Fruit fly (Drosophila melanogaster) whole organism, wandering third instar larva: ENCODE data around the gene sunn.

Source experiments
- Abd-B ChIP-seq: fragments of >200 bp; optimal IDR thresholded peaks from 2 replicates; lab custom pipeline; 2017; ENCODE audit warnings: missing biosample characterization, missing genetic modification characterization
- CG32264 ChIP-seq: fragments of 200-800 bp; sonication (Bioruptor generic); optimal IDR thresholded peaks from 2 replicates; lab custom pipeline; 2016; ENCODE audit warnings: missing biosample characterization, missing genetic modification characterization
- CG9705 ChIP-seq: fragments of 200-800 bp; sonication (Bioruptor generic); optimal IDR thresholded peaks from 2 replicates; lab custom pipeline; 2018; ENCODE audit warnings: missing biosample characterization, mild to moderate bottlenecking, missing genetic modification characterization
- CrebA ChIP-seq: fragments of 200-800 bp; sonication (Bioruptor generic); optimal IDR thresholded peaks from 2 replicates; lab custom pipeline; 2016; ENCODE audit warnings: missing biosample characterization, mild to moderate bottlenecking, missing genetic modification characterization, borderline replicate concordance
- Dfd ChIP-seq: fragments of >200 bp; optimal IDR thresholded peaks from 2 replicates; lab custom pipeline; 2017; ENCODE audit warnings: missing biosample characterization, missing genetic modification characterization
- Dif ChIP-seq: fragments of 200-275, 200-300 bp; sonication (Bioruptor generic); optimal IDR thresholded peaks from 2 replicates; lab custom pipeline; 2018; ENCODE audit warnings: missing biosample characterization, missing genetic modification characterization; ENCODE audit not compliant: partially characterized antibody
- GATAd ChIP-seq: sonication (Bioruptor generic); optimal IDR thresholded peaks from 2 replicates; lab custom pipeline; 2016; ENCODE audit warnings: missing biosample characterization, missing genetic modification characterization
- HLH106 ChIP-seq: fragments of 200-800 bp; optimal IDR thresholded peaks from 3 replicates; lab custom pipeline; 2019; ENCODE audit warnings: missing biosample characterization, mild to moderate bottlenecking, missing genetic modification characterization, moderate library complexity
- Hnf4 ChIP-seq: fragments of 200-800 bp; sonication (Bioruptor generic); optimal IDR thresholded peaks from 2 replicates; lab custom pipeline; 2016; ENCODE audit warnings: missing biosample characterization, mild to moderate bottlenecking, missing genetic modification characterization
- Hr78 ChIP-seq: fragments of >200 bp; optimal IDR thresholded peaks from 2 replicates; lab custom pipeline; 2017; ENCODE audit warnings: missing biosample characterization, missing genetic modification characterization
- Hr83 ChIP-seq: fragments of 200-300 bp; sonication (Bioruptor generic); optimal IDR thresholded peaks from 2 replicates; lab custom pipeline; 2016; ENCODE audit warnings: missing biosample characterization, mild to moderate bottlenecking, missing genetic modification characterization, moderate library complexity; ENCODE audit not compliant: poor library complexity, severe bottlenecking
- Jra ChIP-seq: sonication (Bioruptor generic); optimal IDR thresholded peaks from 2 replicates; lab custom pipeline; 2016; ENCODE audit warnings: missing biosample characterization, missing genetic modification characterization
- Mio ChIP-seq: sonication (Bioruptor generic); optimal IDR thresholded peaks from 2 replicates; lab custom pipeline; 2016; ENCODE audit warnings: missing biosample characterization, missing genetic modification characterization
- Myc ChIP-seq: fragments of >200 bp; optimal IDR thresholded peaks from 2 replicates; lab custom pipeline; 2017
- N ChIP-seq: fragments of >200 bp; optimal IDR thresholded peaks from 2 replicates; lab custom pipeline; 2018; ENCODE audit warnings: missing biosample characterization, missing external identifiers, missing genetic modification characterization
- OdsH ChIP-seq: fragments of 200-800 bp; sonication (Bioruptor generic); optimal IDR thresholded peaks from 2 replicates; lab custom pipeline; 2016; ENCODE audit warnings: missing biosample characterization, mild to moderate bottlenecking, missing genetic modification characterization
- Rel ChIP-seq, 2 experiments: fragments of 200-800 bp; sonication (Bioruptor generic) in 1 of 2; optimal IDR thresholded peaks; 2 replicates in 1 of 2; 3 replicates in 1 of 2; lab custom pipeline; 2016 to 2019; ENCODE audit warnings: mild to moderate bottlenecking in 2 of 2, missing biosample characterization in 2 of 2, missing genetic modification characterization in 2 of 2, moderate library complexity in 1 of 2
- Sp1 ChIP-seq: fragments of 200-800 bp; sonication (Bioruptor generic); optimal IDR thresholded peaks from 3 replicates; lab custom pipeline; 2019; ENCODE audit warnings: missing biosample characterization, mild to moderate bottlenecking, missing genetic modification characterization, moderate library complexity
- Vsx2 ChIP-seq: fragments of 200-300, 225-300 bp; sonication (Bioruptor generic); optimal IDR thresholded peaks from 2 replicates; lab custom pipeline; 2018; ENCODE audit warnings: missing biosample characterization, missing genetic modification characterization; ENCODE audit not compliant: partially characterized antibody
- br ChIP-seq: fragments of 200-800 bp; sonication (Bioruptor generic); optimal IDR thresholded peaks from 2 replicates; lab custom pipeline; 2016; ENCODE audit warnings: missing biosample characterization, missing genetic modification characterization
- brk ChIP-seq: fragments of 200-800 bp; sonication (Bioruptor generic); optimal IDR thresholded peaks from 2 replicates; lab custom pipeline; 2016; ENCODE audit warnings: missing biosample characterization, mild to moderate bottlenecking, missing genetic modification characterization
- dl ChIP-seq, 2 experiments: fragments of 175-275, 200-275 bp in 1 of 2; fragments of 200-275 bp in 1 of 2; sonication (Bioruptor generic); optimal IDR thresholded peaks; lab custom pipeline; 2018; ENCODE audit warnings: mild to moderate bottlenecking in 2 of 2, missing biosample characterization in 2 of 2, missing genetic modification characterization in 2 of 2, moderate library complexity in 2 of 2; ENCODE audit not compliant: partially characterized antibody in 2 of 2, insufficient read depth in 1 of 2
- dmrt93B ChIP-seq: fragments of 200-800 bp; sonication (Bioruptor generic); optimal IDR thresholded peaks from 2 replicates; lab custom pipeline; 2018; ENCODE audit warnings: missing biosample characterization, mild to moderate bottlenecking, missing genetic modification characterization
- dsf ChIP-seq: sonication (Bioruptor generic); optimal IDR thresholded peaks from 2 replicates; lab custom pipeline; 2016; ENCODE audit warnings: missing biosample characterization, missing genetic modification characterization, borderline replicate concordance
- ey ChIP-seq: fragments of 200-800 bp; sonication (Bioruptor generic); optimal IDR thresholded peaks from 2 replicates; lab custom pipeline; 2016; ENCODE audit warnings: missing biosample characterization, missing genetic modification characterization
- foxo ChIP-seq, 2 experiments: fragments of 200-800 bp; sonication (Bioruptor generic); optimal IDR thresholded peaks; 2 replicates in 1 of 2; 3 replicates in 1 of 2; lab custom pipeline; 2016 to 2017; ENCODE audit warnings: missing biosample characterization in 2 of 2, missing genetic modification characterization in 2 of 2
- fru ChIP-seq: fragments of 200-800 bp; sonication (Bioruptor generic); optimal IDR thresholded peaks from 3 replicates; lab custom pipeline; 2016; ENCODE audit warnings: missing biosample characterization, mild to moderate bottlenecking, missing genetic modification characterization
- h ChIP-seq: fragments of 200-800 bp; sonication (Bioruptor generic); optimal IDR thresholded peaks from 3 replicates; lab custom pipeline; 2016; ENCODE audit warnings: missing biosample characterization, mild to moderate bottlenecking, missing genetic modification characterization
- jim ChIP-seq: fragments of 175-275, 200-325 bp; sonication (Bioruptor generic); optimal IDR thresholded peaks from 2 replicates; lab custom pipeline; 2016; ENCODE audit warnings: missing biosample characterization, mild to moderate bottlenecking, missing genetic modification characterization
- lola ChIP-seq: fragments of >200 bp; optimal IDR thresholded peaks from 2 replicates; lab custom pipeline; 2017; ENCODE audit warnings: missing biosample characterization, missing genetic modification characterization
- pan ChIP-seq: fragments of >200 bp; optimal IDR thresholded peaks from 2 replicates; lab custom pipeline; 2017
- psq ChIP-seq: fragments of 200-800 bp; sonication (Bioruptor generic); optimal IDR thresholded peaks from 3 replicates; lab custom pipeline; 2017; ENCODE audit warnings: missing biosample characterization, mild to moderate bottlenecking, missing genetic modification characterization, moderate library complexity
- rgr ChIP-seq: fragments of 200-800 bp; sonication (Bioruptor generic); optimal IDR thresholded peaks from 3 replicates; lab custom pipeline; 2016; ENCODE audit warnings: missing biosample characterization, mild to moderate bottlenecking, missing genetic modification characterization
- sage ChIP-seq: fragments of 200-800 bp; sonication (Bioruptor generic); optimal IDR thresholded peaks from 2 replicates; lab custom pipeline; 2016; ENCODE audit warnings: missing biosample characterization, mild to moderate bottlenecking, missing genetic modification characterization
- sv ChIP-seq: fragments of 200-800 bp; sonication (Bioruptor generic); optimal IDR thresholded peaks from 3 replicates; lab custom pipeline; 2016; ENCODE audit warnings: missing biosample characterization, missing genetic modification characterization
- tai ChIP-seq: sonication (Bioruptor generic); optimal IDR thresholded peaks from 2 replicates; lab custom pipeline; 2016; ENCODE audit warnings: missing biosample characterization, missing genetic modification characterization
- usp ChIP-seq: fragments of >200 bp; optimal IDR thresholded peaks from 2 replicates; lab custom pipeline; 2017; ENCODE audit warnings: missing biosample characterization, missing genetic modification characterization
- woc ChIP-seq: sonication (Bioruptor generic); optimal IDR thresholded peaks from 2 replicates; lab custom pipeline; 2016; ENCODE audit warnings: missing biosample characterization, mild to moderate bottlenecking, missing genetic modification characterization

The sunn gene

dm6 chr3L:11720780-11721179 is 7.4 kb upstream of the sunn start, which contains the start of gene Bmcp:
Gene Bmcp (plus strand): TSS chr3L:11720934.
- TF ChIP-seq HLH106 (tag; lab: Kevin White, UChicago) (no peak), Jra (GFP tag; lab: Kevin White, UChicago) (no peak), Vsx2 (GFP tag; lab: Kevin White, UChicago) (no peak), psq (no peak), woc (GFP tag; lab: Kevin White, UChicago) (no peak), OdsH (no peak), Mio (GFP tag; lab: Kevin White, UChicago) (no peak), CG32264 (no peak), CG9705 (GFP tag; lab: Kevin White, UChicago) (no peak), pan (lab: Kevin White, UChicago) (no peak)

dm6 chr3L:11721498-11721946 is 6.6 kb upstream of the sunn start:
- TF ChIP-seq dl (GFP tag; optimal IDR thresholded peaks at IDR 0.05; lab: Kevin White, UChicago; ENCODE audit: insufficient read depth in 1 of 2, partially characterized antibody in 2 of 2) (no peak), foxo (GFP tag; optimal IDR thresholded peaks at IDR 0.05; lab: Kevin White, UChicago) (peak in 1 of 2 experiments; percentile 31), dsf (GFP tag; lab: Kevin White, UChicago) (no peak), Vsx2 (GFP tag; lab: Kevin White, UChicago) (no peak), Abd-B (GFP tag; lab: Kevin White, UChicago) (no peak), rgr (GFP tag; lab: Kevin White, UChicago) (peak; percentile 39), Jra (GFP tag; lab: Kevin White, UChicago) (peak; percentile 43), CG32264 (no peak), jim (GFP tag; lab: Kevin White, UChicago) (no peak), h (GFP tag; lab: Kevin White, UChicago) (peak; percentile 50), sage (GFP tag; lab: Kevin White, UChicago) (no peak), Sp1 (GFP tag; lab: Kevin White, UChicago) (no peak), pan (lab: Kevin White, UChicago) (no peak), GATAd (GFP tag; lab: Kevin White, UChicago) (no peak), Hnf4 (GFP tag; lab: Kevin White, UChicago) (peak; percentile 44), Dfd (GFP tag; lab: Kevin White, UChicago) (no peak), HLH106 (tag; lab: Kevin White, UChicago) (peak; percentile 45), tai (no peak), sv (GFP tag; lab: Kevin White, UChicago) (no peak), ey (peak; percentile 45), Rel (GFP tag; optimal IDR thresholded peaks at IDR 0.05; lab: Kevin White, UChicago) (no peak), Rel (tag; optimal IDR thresholded peaks at IDR 0.05; lab: Kevin White, UChicago) (no peak), lola (GFP tag; lab: Kevin White, UChicago) (no peak), woc (GFP tag; lab: Kevin White, UChicago) (no peak), CrebA (GFP tag; lab: Kevin White, UChicago) (no peak), br (peak; percentile 27), usp (no peak), OdsH (peak; percentile 33), Myc (lab: Kevin White, UChicago) (no peak), N (GFP tag; lab: Kevin White, UChicago) (no peak), Hr78 (GFP tag; lab: Kevin White, UChicago) (no peak), fru (GFP tag; lab: Kevin White, UChicago) (peak; percentile 37), brk (GFP tag; lab: Kevin White, UChicago) (no peak), Hr83 (no peak), Dif (GFP tag; lab: Kevin White, UChicago) (no peak), psq (peak; percentile 5), dmrt93B (GFP tag; lab: Kevin White, UChicago) (no peak), Mio (GFP tag; lab: Kevin White, UChicago) (no peak), CG9705 (GFP tag; lab: Kevin White, UChicago) (no peak)
